Worm (Caenorhabditis elegans): Measurements from ENCODE around the gene acs-7.

- TF ChIP-seq tab-1 (GFP tag; IDR thresholded peaks at IDR 0.05) (no peak), klf-2 (GFP tag; conservative IDR thresholded peaks at IDR 0.05) (no peak), flt-1 (GFP tag; IDR thresholded peaks at IDR 0.05) (peak; percentile 52), T22C8.4 (GFP tag; IDR thresholded peaks at IDR 0.05) (0 out of 2 replicates have a peak, but pooled peaks have one; percentile 11), ref-1 (GFP tag; conservative IDR thresholded peaks at IDR 0.05) (no peak), ztf-29 (GFP tag; IDR thresholded peaks at IDR 0.05) (no peak)
Observed at ce11 chrII:9258034-9258556, 33.7 kb upstream of the acs-7 start.
